Worm (Caenorhabditis elegans) whole organism, late embryonic: ENCODE measurements around the gene Y48B6A.10.

ENCODE experiments used
- ama-1 ChIP-seq: fragments of 150-350 bp; optimal IDR thresholded peaks from 2 replicates; lab custom pipeline; 2014
- ceh-2 ChIP-seq: sonication (generic microtip); optimal IDR thresholded peaks from 2 replicates; lab custom pipeline; 2016; ENCODE audit warnings: missing genotype, missing genetic modification characterization, missing compliant biosample characterization
- ceh-24 ChIP-seq: sonication (generic microtip); optimal IDR thresholded peaks from 2 replicates; lab custom pipeline; 2016; ENCODE audit warnings: mild to moderate bottlenecking, missing genetic modification characterization, missing compliant biosample characterization
- che-1 ChIP-seq: sonication (generic microtip); optimal IDR thresholded peaks from 2 replicates; lab custom pipeline; 2016; ENCODE audit warnings: mild to moderate bottlenecking, missing genetic modification characterization, missing compliant biosample characterization
- dve-1 ChIP-seq: sonication (generic microtip); optimal IDR thresholded peaks from 2 replicates; lab custom pipeline; 2017; ENCODE audit warnings: antibody characterized with exemption, mild to moderate bottlenecking, missing genetic modification characterization, missing compliant biosample characterization
- elt-4 ChIP-seq: sonication (generic microtip); optimal IDR thresholded peaks from 2 replicates; lab custom pipeline; 2016; ENCODE audit warnings: missing genetic modification characterization, missing compliant biosample characterization
- ets-4 ChIP-seq: sonication (generic microtip); optimal IDR thresholded peaks from 2 replicates; lab custom pipeline; 2016; ENCODE audit warnings: missing genetic modification characterization, missing compliant biosample characterization
- nfya-1 ChIP-seq: sonication (generic microtip); optimal IDR thresholded peaks from 2 replicates; lab custom pipeline; 2017; ENCODE audit warnings: missing genetic modification characterization, mild to moderate bottlenecking, missing compliant biosample characterization, antibody characterized with exemption, moderate library complexity
- nhr-11 ChIP-seq: fragments of 150-350 bp; optimal IDR thresholded peaks from 2 replicates; lab custom pipeline; 2014; ENCODE audit warnings: missing biosample characterization, missing genetic modification characterization
- sdc-2 ChIP-seq: sonication (generic microtip); optimal IDR thresholded peaks from 2 replicates; lab custom pipeline; 2016; ENCODE audit warnings: missing genotype, missing genetic modification characterization, missing compliant biosample characterization
- unc-3 ChIP-seq, 2 experiments: fragments of 200-800 bp in 1 of 2; sonication (Bioruptor generic) in 1 of 2; sonication (generic microtip) in 1 of 2; conservative IDR thresholded peaks in 1 of 2; optimal IDR thresholded peaks in 1 of 2; 2 replicates each; pipeline versions ENCODE4 v1.3.6 to Lab custom; 2016 to 2022; ENCODE audit warnings: missing compliant biosample characterization in 2 of 2, missing genetic modification characterization in 2 of 2, missing genetic modification reagents in 1 of 2
- unc-55 ChIP-seq: sonication (generic microtip); optimal IDR thresholded peaks from 2 replicates; lab custom pipeline; 2017; ENCODE audit warnings: missing biosample characterization, missing genetic modification reagents, missing genetic modification characterization
- ztf-16 ChIP-seq: sonication (generic microtip); optimal IDR thresholded peaks from 2 replicates; lab custom pipeline; 2017; ENCODE audit warnings: missing genetic modification characterization, missing compliant biosample characterization

- TF ChIP-seq ama-1 (lab: Kevin White, UChicago), result no peak
- no peak for TF ChIP-seq unc-55 (GFP tag; lab: Kevin White, UChicago)
- no peak for TF ChIP-seq sdc-2
- TF ChIP-seq ceh-2 (tag; lab: Kevin White, UChicago), result no peak
- TF ChIP-seq elt-4 (tag; lab: Kevin White, UChicago), result no peak
- TF ChIP-seq ztf-16 (tag; lab: Kevin White, UChicago), result no peak
- no peak for TF ChIP-seq nhr-11 (tag; lab: Kevin White, UChicago)
- TF ChIP-seq ets-4 (tag; lab: Kevin White, UChicago), result no peak
- no peak for TF ChIP-seq unc-3 (GFP tag; conservative IDR thresholded peaks at IDR 0.05; lab: Robert Waterston, UW)
- TF ChIP-seq unc-3 (tag; optimal IDR thresholded peaks at IDR 0.05; lab: Kevin White, UChicago), result no peak
- no peak for TF ChIP-seq nfya-1 (tag; lab: Kevin White, UChicago)
- no peak for TF ChIP-seq che-1
- TF ChIP-seq dve-1 (tag; lab: Kevin White, UChicago), result no peak
- no peak for TF ChIP-seq ceh-24 (tag; lab: Kevin White, UChicago)
These were observed 18.3 kb upstream of the Y48B6A.10 start for ce11 chrII:14195931-14196330.
